Worm (Caenorhabditis elegans) whole organism, L2 larva: Measurements from ENCODE around the gene F38A6.5.

ENCODE experiments used
- C34F6.9 ChIP-seq: fragments of 150-350 bp; optimal IDR thresholded peaks from 2 replicates; lab custom pipeline; 2014; ENCODE audit warnings: missing biosample characterization, missing genetic modification characterization
- F13H6.1 ChIP-seq: sonication (generic microtip); optimal IDR thresholded peaks from 2 replicates; lab custom pipeline; 2016; ENCODE audit warnings: missing genetic modification characterization, missing compliant biosample characterization
- R02D3.7 ChIP-seq: fragments of 150-350 bp; optimal IDR thresholded peaks from 2 replicates; lab custom pipeline; 2014; ENCODE audit warnings: missing biosample characterization, missing genetic modification characterization
- Y55F3AM.14 ChIP-seq: fragments of 200-800 bp; sonication (Bioruptor generic); optimal IDR thresholded peaks from 2 replicates; lab custom pipeline; 2018; ENCODE audit warnings: mild to moderate bottlenecking, missing genetic modification characterization, missing compliant biosample characterization
- ZK546.5 ChIP-seq: sonication (generic microtip); optimal IDR thresholded peaks from 2 replicates; lab custom pipeline; 2017; ENCODE audit warnings: missing biosample characterization, missing genetic modification characterization
- aly-2 ChIP-seq: fragments of 150-350 bp; optimal IDR thresholded peaks from 2 replicates; lab custom pipeline; 2014; ENCODE audit warnings: missing biosample characterization, missing genetic modification characterization
- ama-1 ChIP-seq: fragments of 150-350 bp; optimal IDR thresholded peaks from 2 replicates; lab custom pipeline; 2018; ENCODE audit warnings: inconsistent platforms
- ceh-16 ChIP-seq: fragments of 150-350 bp; optimal IDR thresholded peaks from 2 replicates; lab custom pipeline; 2014; ENCODE audit warnings: missing biosample characterization, missing genetic modification characterization
- ceh-82 ChIP-seq: fragments of 150-350 bp; optimal IDR thresholded peaks from 2 replicates; lab custom pipeline; 2014; ENCODE audit warnings: missing biosample characterization, missing genetic modification characterization
- crh-2 ChIP-seq: sonication (generic microtip); optimal IDR thresholded peaks from 2 replicates; lab custom pipeline; 2017; ENCODE audit warnings: missing biosample characterization, missing genetic modification characterization
- dmd-4 ChIP-seq: sonication (generic microtip); optimal IDR thresholded peaks from 2 replicates; lab custom pipeline; 2017; ENCODE audit warnings: missing biosample characterization, missing genetic modification characterization
- egl-27 ChIP-seq: sonication (generic microtip); optimal IDR thresholded peaks from 3 replicates; lab custom pipeline; 2017; ENCODE audit warnings: missing biosample characterization, missing genetic modification reagents, missing genetic modification characterization
- elt-1 ChIP-seq: fragments of 150-350 bp; optimal IDR thresholded peaks from 2 replicates; lab custom pipeline; 2014; ENCODE audit warnings: missing biosample characterization, missing genetic modification characterization
- elt-3 ChIP-seq: sonication (generic microtip); optimal IDR thresholded peaks from 2 replicates; lab custom pipeline; 2017; ENCODE audit warnings: missing biosample characterization, missing genetic modification characterization
- fos-1 ChIP-seq: fragments of 150-350 bp; optimal IDR thresholded peaks from 2 replicates; lab custom pipeline; 2014; ENCODE audit warnings: missing biosample characterization, missing genetic modification characterization
- gmeb-1 ChIP-seq: fragments of 150-350 bp; optimal IDR thresholded peaks from 2 replicates; lab custom pipeline; 2014; ENCODE audit warnings: missing biosample characterization, missing genetic modification characterization
- lin-11 ChIP-seq: fragments of 150-350 bp; sonication (generic microtip); optimal IDR thresholded peaks from 2 replicates; lab custom pipeline; 2014; ENCODE audit warnings: missing biosample characterization, missing genetic modification characterization, inconsistent platforms, mixed read lengths
- lin-13 ChIP-seq: fragments of 150-350 bp; optimal IDR thresholded peaks from 2 replicates; lab custom pipeline; 2014; ENCODE audit warnings: missing biosample characterization, missing genetic modification reagents, missing genetic modification characterization
- lin-39 ChIP-seq: fragments of 150-350 bp; optimal IDR thresholded peaks from 2 replicates; lab custom pipeline; 2014; ENCODE audit warnings: missing biosample characterization, missing genetic modification reagents, missing genetic modification characterization
- lsy-2 ChIP-seq, 2 experiments: fragments of 150-350 bp in 1 of 2; sonication (generic microtip) in 1 of 2; optimal IDR thresholded peaks; 2 replicates each; lab custom pipeline; 2014 to 2017; ENCODE audit warnings: missing biosample characterization in 2 of 2, missing genetic modification characterization in 2 of 2
- mab-5 ChIP-seq: fragments of 150-350 bp; optimal IDR thresholded peaks from 2 replicates; lab custom pipeline; 2014; ENCODE audit warnings: missing biosample characterization, missing genetic modification characterization
- mdl-1 ChIP-seq, 2 experiments: fragments of 150-350 bp in 1 of 2; sonication (generic microtip) in 1 of 2; optimal IDR thresholded peaks; 2 replicates each; lab custom pipeline; 2017; ENCODE audit warnings: missing biosample characterization in 2 of 2, missing genetic modification characterization in 2 of 2
- nhr-10 ChIP-seq: sonication (generic microtip); optimal IDR thresholded peaks from 2 replicates; lab custom pipeline; 2017; ENCODE audit warnings: missing biosample characterization, missing genetic modification characterization
- nhr-12 ChIP-seq: fragments of 150-350 bp; optimal IDR thresholded peaks from 2 replicates; lab custom pipeline; 2014; ENCODE audit warnings: missing biosample characterization, missing genetic modification characterization
- nhr-129 ChIP-seq: fragments of 150-350 bp; optimal IDR thresholded peaks from 2 replicates; lab custom pipeline; 2014; ENCODE audit warnings: missing biosample characterization, missing genetic modification characterization
- nhr-21 ChIP-seq: fragments of 150-350 bp; optimal IDR thresholded peaks from 2 replicates; lab custom pipeline; 2014; ENCODE audit warnings: missing biosample characterization, missing genetic modification characterization
- nhr-23 ChIP-seq: fragments of 150-350 bp; optimal IDR thresholded peaks from 2 replicates; lab custom pipeline; 2014; ENCODE audit warnings: missing biosample characterization, missing genetic modification reagents, missing genetic modification characterization
- nhr-237 ChIP-seq: fragments of 150-350 bp; optimal IDR thresholded peaks from 2 replicates; lab custom pipeline; 2014; ENCODE audit warnings: missing biosample characterization, missing genetic modification characterization
- nhr-25 ChIP-seq: fragments of 150-350 bp; sonication (generic microtip); optimal IDR thresholded peaks from 3 replicates; lab custom pipeline; 2014; ENCODE audit warnings: missing biosample characterization, missing genetic modification characterization
- nhr-6 ChIP-seq: fragments of 150-350 bp; optimal IDR thresholded peaks from 2 replicates; lab custom pipeline; 2014; ENCODE audit warnings: missing biosample characterization, missing genetic modification characterization
- nhr-77 ChIP-seq: fragments of 150-350 bp; optimal IDR thresholded peaks from 2 replicates; lab custom pipeline; 2014; ENCODE audit warnings: missing biosample characterization, missing genetic modification characterization
- peb-1 ChIP-seq: fragments of 150-350 bp; optimal IDR thresholded peaks from 2 replicates; lab custom pipeline; 2014; ENCODE audit warnings: missing biosample characterization, missing genetic modification characterization
- sem-4 ChIP-seq: fragments of 150-350 bp; optimal IDR thresholded peaks from 2 replicates; lab custom pipeline; 2014; ENCODE audit warnings: missing biosample characterization, missing genetic modification reagents, missing genetic modification characterization
- skn-1 ChIP-seq: sonication (generic microtip); optimal IDR thresholded peaks from 2 replicates; lab custom pipeline; 2017; ENCODE audit warnings: missing biosample characterization, missing genetic modification characterization
- sma-3 ChIP-seq: sonication (generic microtip); optimal IDR thresholded peaks from 2 replicates; lab custom pipeline; 2016; ENCODE audit warnings: missing genetic modification reagents, missing genetic modification characterization, missing compliant biosample characterization
- sma-9 ChIP-seq, 2 experiments: fragments of 150-350 bp in 1 of 2; sonication (generic microtip) in 1 of 2; optimal IDR thresholded peaks; 2 replicates each; lab custom pipeline; 2014 to 2016; ENCODE audit warnings: missing genetic modification characterization in 2 of 2, mild to moderate bottlenecking in 1 of 2, missing biosample characterization in 1 of 2, missing compliant biosample characterization in 1 of 2, missing genetic modification reagents in 1 of 2, moderate library complexity in 1 of 2
- snpc-4 ChIP-seq: fragments of 150-350 bp; optimal IDR thresholded peaks from 2 replicates; lab custom pipeline; 2014; ENCODE audit warnings: missing biosample characterization, missing genetic modification characterization
- unc-39 ChIP-seq: fragments of 150-350 bp; optimal IDR thresholded peaks from 2 replicates; lab custom pipeline; 2014; ENCODE audit warnings: missing biosample characterization, missing genetic modification characterization
- unc-55 ChIP-seq: fragments of 150-350 bp; sonication (generic microtip); optimal IDR thresholded peaks from 3 replicates; lab custom pipeline; 2014; ENCODE audit warnings: missing biosample characterization, missing genetic modification reagents, missing genetic modification characterization
- unc-62 ChIP-seq: fragments of 150-350 bp; optimal IDR thresholded peaks from 2 replicates; lab custom pipeline; 2014; ENCODE audit warnings: missing biosample characterization, missing genetic modification reagents, missing genetic modification characterization
- zag-1 ChIP-seq: fragments of 150-350 bp; optimal IDR thresholded peaks from 2 replicates; lab custom pipeline; 2014; ENCODE audit warnings: missing biosample characterization, missing genetic modification characterization
- ztf-11 ChIP-seq: sonication (generic microtip); optimal IDR thresholded peaks from 2 replicates; lab custom pipeline; 2017; ENCODE audit warnings: missing biosample characterization, missing genetic modification characterization
- ztf-4 ChIP-seq: fragments of 150-350 bp; optimal IDR thresholded peaks from 2 replicates; lab custom pipeline; 2014; ENCODE audit warnings: missing biosample characterization, missing genetic modification characterization

Gene F38A6.5

DNA sequence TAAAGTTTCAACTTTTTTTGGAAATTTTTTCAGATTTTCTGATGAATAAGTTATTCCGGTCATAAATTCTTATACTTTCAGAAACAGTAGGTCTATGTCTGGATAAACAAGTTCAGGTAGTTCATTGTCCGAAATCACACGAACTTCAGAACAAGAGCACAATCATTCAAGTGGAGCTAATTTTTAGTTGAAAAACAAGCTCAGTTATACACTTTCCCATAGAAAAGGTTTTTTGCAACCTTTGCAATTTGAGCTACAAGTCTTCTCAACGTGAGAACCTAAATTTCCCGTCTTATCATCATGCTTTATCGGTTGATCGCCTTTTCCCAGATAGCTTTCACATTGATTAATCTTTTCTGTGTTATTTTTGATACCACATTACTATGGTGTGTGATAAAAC, 41.8 kb downstream of the F38A6.5 start, which contains the start of gene srxa-1:
TSS of gene srxa-1 (plus strand) at position 301 of the 400 bp plus-strand sequence.
- TF ChIP-seq unc-62 (GFP tag; lab: Kevin White, UChicago) = no peak
- no peak for TF ChIP-seq nhr-25 (tag; lab: Kevin White, UChicago)
- no peak for TF ChIP-seq sma-3 (GFP tag; lab: Kevin White, UChicago)
- no peak for TF ChIP-seq nhr-129
- TF ChIP-seq elt-1 (tag; lab: Kevin White, UChicago) = no peak
- no peak for TF ChIP-seq lin-11
- no peak for TF ChIP-seq peb-1 (tag; lab: Kevin White, UChicago)

DNA sequence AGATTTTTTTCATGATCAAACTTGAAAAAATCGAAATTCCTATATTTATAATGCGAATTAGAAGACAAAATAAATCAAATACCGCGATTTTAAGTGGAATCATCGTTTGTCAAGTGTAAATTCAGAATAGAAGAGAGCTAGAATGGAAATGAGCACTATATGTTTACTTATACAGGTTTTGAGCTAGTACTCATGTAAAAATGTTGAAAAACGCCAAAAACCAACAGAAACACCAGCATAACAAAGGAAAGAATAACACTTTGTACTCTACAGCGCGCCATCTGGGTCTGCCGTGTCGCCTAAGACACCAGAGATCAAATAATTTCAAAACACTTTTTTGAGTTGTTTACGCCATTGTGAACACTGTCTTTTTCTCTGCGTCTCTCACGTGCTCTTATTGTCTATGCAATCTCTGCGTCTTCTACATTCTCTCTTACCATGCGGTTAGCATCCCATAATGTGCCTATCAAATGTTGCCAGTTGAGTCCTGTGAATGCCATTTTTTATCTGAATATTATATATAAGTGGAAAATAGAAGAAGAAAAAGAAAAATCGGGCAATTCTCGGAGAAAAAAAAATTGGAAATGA, 44.7 kb downstream of the F38A6.5 start, which contains the start of gene ipla-3:
TSS of gene ipla-3 (minus strand) at position 510 of the 588 bp plus-strand sequence.
- TF ChIP-seq Y55F3AM.14 (GFP tag; lab: Kevin White, UChicago) (no peak), lin-11 (no peak), sma-9 (GFP tag; optimal IDR thresholded peaks at IDR 0.05; lab: Kevin White, UChicago) (peak; percentile 95), sma-9 (tag; optimal IDR thresholded peaks at IDR 0.05; lab: Kevin White, UChicago) (no peak), sem-4 (no peak), mdl-1 (tag; optimal IDR thresholded peaks at IDR 0.05; lab: Kevin White, UChicago) (peak in 1 of 2 experiments; percentile 58), sma-3 (GFP tag; lab: Kevin White, UChicago) (peak; percentile 54), dmd-4 (no peak), crh-2 (peak; percentile 86), egl-27 (tag; lab: Kevin White, UChicago) (no peak), zag-1 (peak; percentile 35), nhr-10 (tag; lab: Kevin White, UChicago) (no peak), ceh-82 (tag; lab: Kevin White, UChicago) (no peak), nhr-77 (no peak), unc-39 (tag; lab: Kevin White, UChicago) (no peak), nhr-12 (tag; lab: Kevin White, UChicago) (no peak), ama-1 (lab: Kevin White, UChicago) (no peak), unc-55 (peak; percentile 78), skn-1 (tag; lab: Kevin White, UChicago) (no peak), aly-2 (tag; lab: Kevin White, UChicago) (no peak), elt-1 (tag; lab: Kevin White, UChicago) (no peak), nhr-21 (tag; lab: Kevin White, UChicago) (no peak), F13H6.1 (tag; lab: Kevin White, UChicago) (peak; percentile 77), nhr-129 (peak; percentile 56), lsy-2 (tag; optimal IDR thresholded peaks at IDR 0.05; lab: Kevin White, UChicago) (peak in 1 of 2 experiments; percentile 2), nhr-25 (tag; lab: Kevin White, UChicago) (peak; percentile 50), elt-3 (tag; lab: Kevin White, UChicago) (no peak), nhr-237 (no peak), snpc-4 (tag; lab: Kevin White, UChicago) (no peak), ZK546.5 (tag; lab: Kevin White, UChicago) (no peak), lin-13 (GFP tag; lab: Kevin White, UChicago) (peak; percentile 37), unc-62 (GFP tag; lab: Kevin White, UChicago) (no peak), mab-5 (tag; lab: Kevin White, UChicago) (peak; percentile 15), gmeb-1 (tag; lab: Kevin White, UChicago) (peak; percentile 49), nhr-6 (tag; lab: Kevin White, UChicago) (peak; percentile 6), C34F6.9 (tag; lab: Kevin White, UChicago) (peak; percentile 68), ztf-11 (tag; lab: Kevin White, UChicago) (no peak), R02D3.7 (tag; lab: Kevin White, UChicago) (no peak), lin-39 (tag; lab: Kevin White, UChicago) (no peak), fos-1 (tag; lab: Kevin White, UChicago) (peak; percentile 69)

DNA sequence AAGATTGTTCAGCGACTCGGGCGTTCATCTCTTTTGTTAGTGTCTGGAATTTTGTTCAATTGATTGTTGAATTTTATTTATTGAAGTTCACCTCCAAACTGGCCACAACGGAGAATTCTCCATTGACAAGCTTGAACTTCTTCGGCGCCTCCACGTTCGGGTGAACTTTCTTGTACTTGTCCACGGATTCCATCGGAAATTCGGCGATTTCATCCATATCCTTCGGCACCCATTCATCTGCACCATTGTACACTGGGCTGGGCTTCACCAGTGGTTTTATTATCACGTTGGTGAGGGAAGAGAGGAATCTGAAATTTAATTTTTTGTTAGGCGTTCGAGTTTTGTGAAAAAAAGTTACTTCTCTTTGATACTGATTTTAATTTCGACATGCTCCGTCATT, 46.1 kb downstream of the F38A6.5 start:
- TF ChIP-seq egl-27 (tag; lab: Kevin White, UChicago) (no peak), Y55F3AM.14 (GFP tag; lab: Kevin White, UChicago) (no peak), nhr-129 (no peak), ceh-16 (no peak), crh-2 (no peak), ama-1 (lab: Kevin White, UChicago) (no peak), R02D3.7 (tag; lab: Kevin White, UChicago) (no peak), zag-1 (no peak), ztf-4 (tag; lab: Kevin White, UChicago) (no peak), nhr-77 (no peak), fos-1 (tag; lab: Kevin White, UChicago) (no peak), nhr-23 (tag; lab: Kevin White, UChicago) (no peak)
